Worm (Caenorhabditis elegans) whole organism, L1 larva: ENCODE measurements around the gene fbxb-54.

Source experiments
- C04F5.9 ChIP-seq: sonication (generic microtip); optimal IDR thresholded peaks from 2 replicates; lab custom pipeline; 2016; ENCODE audit warnings: missing genetic modification characterization, missing compliant biosample characterization
- C34B4.2 ChIP-seq: sonication (generic microtip); optimal IDR thresholded peaks from 2 replicates; lab custom pipeline; 2017; ENCODE audit warnings: mild to moderate bottlenecking, missing genetic modification characterization, missing compliant biosample characterization
- F16B12.6 ChIP-seq: fragments of 150-350 bp; optimal IDR thresholded peaks from 2 replicates; lab custom pipeline; 2014; ENCODE audit warnings: missing biosample characterization, missing genetic modification characterization
- Y116A8C.19 ChIP-seq: sonication (generic microtip); optimal IDR thresholded peaks from 2 replicates; lab custom pipeline; 2016; ENCODE audit warnings: missing compliant biosample characterization, missing genetic modification characterization, borderline replicate concordance
- aha-1 ChIP-seq: fragments of 150-350 bp; optimal IDR thresholded peaks from 2 replicates; lab custom pipeline; 2014; ENCODE audit warnings: missing biosample characterization, missing genetic modification characterization
- aly-2 ChIP-seq: fragments of 150-350 bp; optimal IDR thresholded peaks from 2 replicates; lab custom pipeline; 2014; ENCODE audit warnings: missing biosample characterization, missing genetic modification characterization
- ceh-82 ChIP-seq, 3 experiments: fragments of 150-350 bp in 1 of 3; sonication (generic microtip) in 2 of 3; optimal IDR thresholded peaks; 2 replicates each; lab custom pipeline; 2014 to 2017; ENCODE audit warnings: missing biosample characterization in 3 of 3, missing genetic modification characterization in 3 of 3
- ceh-88 ChIP-seq: fragments of 200-800 bp; sonication (Bioruptor generic); IDR thresholded peaks from 2 replicates; pipeline ENCODE4 v1.3.6; 2022; ENCODE audit warnings: missing genetic modification characterization, missing compliant biosample characterization
- ces-1 ChIP-seq: fragments of 150-350 bp; optimal IDR thresholded peaks from 2 replicates; lab custom pipeline; 2014; ENCODE audit warnings: missing biosample characterization, missing genetic modification reagents, missing genetic modification characterization
- elt-2 ChIP-seq: sonication (generic microtip); optimal IDR thresholded peaks from 2 replicates; lab custom pipeline; 2016; ENCODE audit warnings: missing genetic modification characterization, mild to moderate bottlenecking, inconsistent platforms, missing compliant biosample characterization, missing genetic modification reagents
- elt-3 ChIP-seq, 6 experiments: fragments of 150-350 bp in 1 of 6; sonication (generic microtip); optimal IDR thresholded peaks; 2 replicates each; lab custom pipeline; 2017 to 2018; ENCODE audit warnings: missing biosample characterization in 6 of 6, missing genetic modification characterization in 6 of 6, inconsistent platforms in 1 of 6
- ets-5 ChIP-seq: fragments of 200-800 bp; sonication (Bioruptor generic); IDR thresholded peaks from 2 replicates; pipeline ENCODE4 v1.3.6; 2022; ENCODE audit warnings: missing genetic modification characterization, missing compliant biosample characterization
- fkh-10 ChIP-seq: sonication (generic microtip); optimal IDR thresholded peaks from 2 replicates; lab custom pipeline; 2017; ENCODE audit warnings: missing biosample characterization, missing genetic modification reagents, missing genetic modification characterization
- fos-1 ChIP-seq: fragments of 150-350 bp; optimal IDR thresholded peaks from 2 replicates; lab custom pipeline; 2014; ENCODE audit warnings: missing biosample characterization, missing genetic modification characterization
- grh-1 ChIP-seq: fragments of 200-800 bp; sonication (Bioruptor generic); IDR thresholded peaks from 2 replicates; pipeline ENCODE4 v1.3.6; 2022; ENCODE audit warnings: missing genetic modification reagents, missing genetic modification characterization, missing compliant biosample characterization
- hlh-17 ChIP-seq: fragments of 200-800 bp; sonication (Bioruptor generic); optimal IDR thresholded peaks from 2 replicates; lab custom pipeline; 2018; ENCODE audit warnings: missing genetic modification characterization, mild to moderate bottlenecking, missing compliant biosample characterization, moderate library complexity, borderline replicate concordance
- lin-14 ChIP-seq: fragments of 200-800 bp; sonication (Bioruptor generic); optimal IDR thresholded peaks from 2 replicates; lab custom pipeline; 2018; ENCODE audit warnings: mild to moderate bottlenecking, missing genetic modification characterization, moderate library complexity, missing compliant biosample characterization
- lin-15B ChIP-seq: fragments of 150-350 bp; sonication (generic microtip); optimal IDR thresholded peaks from 3 replicates; lab custom pipeline; 2014; ENCODE audit warnings: missing biosample characterization, missing genetic modification characterization
- lin-39 ChIP-seq: fragments of 150-350 bp; optimal IDR thresholded peaks from 2 replicates; lab custom pipeline; 2014; ENCODE audit warnings: missing biosample characterization, missing genetic modification reagents, missing genetic modification characterization
- mab-9 ChIP-seq: fragments of 200-800 bp; sonication (Bioruptor generic); IDR thresholded peaks from 2 replicates; pipeline ENCODE4 v1.3.6; 2022; ENCODE audit warnings: missing genetic modification reagents, missing genetic modification characterization, missing compliant biosample characterization
- mef-2 ChIP-seq: fragments of 150-350 bp; optimal IDR thresholded peaks from 2 replicates; lab custom pipeline; 2014; ENCODE audit warnings: missing biosample characterization, missing genetic modification characterization
- nhr-12 ChIP-seq: sonication (generic microtip); optimal IDR thresholded peaks from 2 replicates; lab custom pipeline; 2017; ENCODE audit warnings: missing biosample characterization, missing genetic modification characterization
- nhr-19 ChIP-seq: fragments of 200-800 bp; sonication (Bioruptor generic); conservative IDR thresholded peaks from 2 replicates; pipeline ENCODE4 v1.3.6; 2022; ENCODE audit warnings: missing genetic modification characterization, missing compliant biosample characterization
- nhr-47 ChIP-seq: sonication (generic microtip); optimal IDR thresholded peaks from 2 replicates; lab custom pipeline; 2016; ENCODE audit warnings: mild to moderate bottlenecking, missing genetic modification characterization, moderate library complexity, missing compliant biosample characterization
- nhr-71 ChIP-seq: sonication (generic microtip); optimal IDR thresholded peaks from 2 replicates; lab custom pipeline; 2016; ENCODE audit warnings: mild to moderate bottlenecking, missing genetic modification characterization, moderate library complexity, missing compliant biosample characterization
- nhr-77 ChIP-seq: fragments of 150-350 bp; optimal IDR thresholded peaks from 2 replicates; lab custom pipeline; 2014; ENCODE audit warnings: missing biosample characterization, missing genetic modification characterization
- nhr-90 ChIP-seq: sonication (generic microtip); optimal IDR thresholded peaks from 2 replicates; lab custom pipeline; 2016; ENCODE audit warnings: mild to moderate bottlenecking, missing genetic modification characterization, missing compliant biosample characterization; ENCODE audit not compliant: poor library complexity
- pqm-1 ChIP-seq: sonication (generic microtip); optimal IDR thresholded peaks from 3 replicates; lab custom pipeline; 2017; ENCODE audit warnings: missing biosample characterization, missing genetic modification characterization
- skn-1 ChIP-seq: fragments of 150-350 bp; optimal IDR thresholded peaks from 2 replicates; lab custom pipeline; 2014; ENCODE audit warnings: missing biosample characterization, missing genetic modification characterization
- snpc-4 ChIP-seq: fragments of 150-350 bp; optimal IDR thresholded peaks from 2 replicates; lab custom pipeline; 2014; ENCODE audit warnings: missing biosample characterization, missing genetic modification characterization
- snu-23 ChIP-seq: sonication (generic microtip); optimal IDR thresholded peaks from 2 replicates; lab custom pipeline; 2016; ENCODE audit warnings: missing genetic modification characterization, missing compliant biosample characterization
- tlp-1 ChIP-seq: fragments of 150-350 bp; optimal IDR thresholded peaks from 2 replicates; lab custom pipeline; 2014; ENCODE audit warnings: missing biosample characterization, missing genetic modification characterization
- unc-130 ChIP-seq: fragments of 150-350 bp; optimal IDR thresholded peaks from 2 replicates; lab custom pipeline; 2017; ENCODE audit warnings: missing biosample characterization, missing genetic modification characterization, inconsistent platforms
- unc-30 ChIP-seq: sonication (generic microtip); optimal IDR thresholded peaks from 2 replicates; lab custom pipeline; 2017; ENCODE audit warnings: missing biosample characterization, missing genetic modification characterization
- unc-98 ChIP-seq: fragments of 200-800 bp; sonication (Bioruptor generic); IDR thresholded peaks from 2 replicates; pipeline ENCODE4 v1.3.6; 2022; ENCODE audit warnings: missing genetic modification characterization, missing compliant biosample characterization
- xbp-1 ChIP-seq: sonication (generic microtip); optimal IDR thresholded peaks from 2 replicates; lab custom pipeline; 2016; ENCODE audit warnings: missing genetic modification characterization, missing compliant biosample characterization
- zag-1 ChIP-seq: fragments of 150-350 bp; optimal IDR thresholded peaks from 2 replicates; lab custom pipeline; 2014; ENCODE audit warnings: missing biosample characterization, missing genetic modification characterization
- zip-4 ChIP-seq: fragments of 200-800 bp; sonication (Bioruptor generic); optimal IDR thresholded peaks from 2 replicates; lab custom pipeline; 2018; ENCODE audit warnings: mild to moderate bottlenecking, missing genetic modification characterization, moderate library complexity, missing compliant biosample characterization
- ztf-11 ChIP-seq, 2 experiments: sonication (generic microtip); optimal IDR thresholded peaks; 2 replicates each; lab custom pipeline; 2016 to 2017; ENCODE audit warnings: missing genetic modification characterization in 2 of 2, missing biosample characterization in 1 of 2, missing compliant biosample characterization in 1 of 2
- ztf-4 ChIP-seq: fragments of 150-350 bp; optimal IDR thresholded peaks from 2 replicates; lab custom pipeline; 2014; ENCODE audit warnings: missing biosample characterization, missing genetic modification characterization

The fbxb-54 gene

DNA sequence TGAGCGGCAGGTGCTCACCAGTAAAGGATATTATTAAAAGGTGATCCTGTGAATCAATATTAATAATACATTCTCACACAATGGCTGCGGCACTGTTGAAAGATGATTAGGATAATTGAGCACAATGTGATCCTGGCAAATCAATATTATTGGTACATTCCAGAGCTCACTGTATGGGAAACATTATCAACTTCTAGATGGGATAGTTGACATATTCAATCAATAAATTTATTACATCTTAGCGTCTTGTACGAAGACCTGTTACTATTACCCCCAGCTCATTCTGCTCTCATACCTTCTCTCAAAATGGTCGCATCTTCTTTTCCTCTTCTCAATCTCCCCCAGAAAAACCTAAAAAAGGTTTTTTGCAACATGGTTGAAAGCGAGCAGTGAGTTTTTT, 12.1 kb upstream of the fbxb-54 start, which contains the start of gene fbxb-49:
Gene fbxb-49, plus strand, starts transcription at position 301 of the 400 bp plus-strand sequence.
- TF ChIP-seq lin-39 (tag; lab: Kevin White, UChicago): no peak
- TF ChIP-seq xbp-1 (tag; lab: Kevin White, UChicago): no peak
- no peak for TF ChIP-seq nhr-77 (tag; lab: Kevin White, UChicago)
- no peak for TF ChIP-seq elt-3 (tag; optimal IDR thresholded peaks at IDR 0.05; lab: Kevin White, UChicago)
- TF ChIP-seq ces-1: no peak
- no peak for TF ChIP-seq pqm-1 (tag; lab: Kevin White, UChicago)
- no peak for TF ChIP-seq fos-1 (tag; lab: Kevin White, UChicago)
- TF ChIP-seq tlp-1 (tag; lab: Kevin White, UChicago): no peak
- TF ChIP-seq ceh-82 (tag; optimal IDR thresholded peaks at IDR 0.05; lab: Kevin White, UChicago): no peak
- TF ChIP-seq skn-1 (tag; lab: Kevin White, UChicago): no peak
- no peak for TF ChIP-seq nhr-12 (tag; lab: Kevin White, UChicago)
- TF ChIP-seq snu-23 (GFP tag; lab: Kevin White, UChicago): no peak
- no peak for TF ChIP-seq mab-9 (GFP tag; lab: Robert Waterston, UW)
- TF ChIP-seq fkh-10 (GFP tag; lab: Kevin White, UChicago): no peak
- no peak for TF ChIP-seq snpc-4
- TF ChIP-seq ceh-88 (GFP tag; lab: Robert Waterston, UW): no peak
- no peak for TF ChIP-seq zag-1 (tag; lab: Kevin White, UChicago)
- TF ChIP-seq lin-15B (tag; lab: Kevin White, UChicago): no peak
- no peak for TF ChIP-seq unc-98 (GFP tag; lab: Robert Waterston, UW)
- no peak for TF ChIP-seq nhr-19 (GFP tag; lab: Robert Waterston, UW)

ce11 chrII:1567646-1568045, 11.5 kb upstream of the fbxb-54 start, which contains the start of gene K05F6.8:
Gene K05F6.8, minus strand, starts transcription at chrII:1567746.
- TF ChIP-seq nhr-71 (tag; lab: Kevin White, UChicago) (no peak), ets-5 (GFP tag; lab: Robert Waterston, UW) (no peak), zip-4 (no peak), nhr-47 (tag; lab: Kevin White, UChicago) (no peak), unc-130 (tag; lab: Kevin White, UChicago) (no peak), unc-30 (tag; lab: Kevin White, UChicago) (no peak), nhr-90 (tag; lab: Kevin White, UChicago) (no peak), grh-1 (GFP tag; lab: Robert Waterston, UW) (no peak), aly-2 (tag; lab: Kevin White, UChicago) (no peak), hlh-17 (GFP tag; lab: Kevin White, UChicago) (no peak), xbp-1 (tag; lab: Kevin White, UChicago) (no peak), elt-2 (no peak), snpc-4 (no peak), lin-39 (tag; lab: Kevin White, UChicago) (no peak), C04F5.9 (tag; lab: Kevin White, UChicago) (no peak), tlp-1 (tag; lab: Kevin White, UChicago) (no peak)
- TF ChIP-seq, all 84 proteins: peak for 0

DNA sequence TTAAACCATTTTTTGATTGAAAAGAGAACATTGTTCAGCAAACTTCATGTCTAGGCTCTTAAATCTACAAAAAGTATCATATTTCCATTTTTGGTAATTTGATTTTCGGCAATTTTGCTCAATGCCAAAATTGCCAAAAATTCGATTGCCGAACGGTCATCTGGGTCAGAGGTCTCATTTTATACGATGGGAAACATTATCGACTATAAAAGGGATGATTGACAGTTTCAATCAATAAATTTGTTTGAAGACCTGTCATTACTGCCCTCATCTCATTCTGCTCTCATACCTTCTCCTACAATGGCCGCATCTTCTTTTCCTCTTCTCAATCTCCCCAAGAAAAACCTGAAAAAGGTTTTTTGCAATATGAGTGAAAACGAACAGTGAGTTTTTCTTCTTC, 5.7 kb upstream of the fbxb-54 start, which contains the start of gene K05F6.14:
Gene K05F6.14, plus strand, starts transcription at position 301 of the 400 bp plus-strand sequence.
- TF ChIP-seq F16B12.6 (tag; lab: Kevin White, UChicago) (no peak), C04F5.9 (tag; lab: Kevin White, UChicago) (no peak), ztf-11 (tag; optimal IDR thresholded peaks at IDR 0.05; lab: Kevin White, UChicago) (no peak), aha-1 (no peak), ztf-4 (tag; lab: Kevin White, UChicago) (no peak), lin-14 (no peak), nhr-12 (tag; lab: Kevin White, UChicago) (no peak), mef-2 (tag; lab: Kevin White, UChicago) (no peak), Y116A8C.19 (tag; lab: Kevin White, UChicago) (no peak), C34B4.2 (tag; lab: Kevin White, UChicago) (no peak)
